Worm (Caenorhabditis elegans): ENCODE measurements around the gene B0286.1.

The B0286.1 gene

DNA sequence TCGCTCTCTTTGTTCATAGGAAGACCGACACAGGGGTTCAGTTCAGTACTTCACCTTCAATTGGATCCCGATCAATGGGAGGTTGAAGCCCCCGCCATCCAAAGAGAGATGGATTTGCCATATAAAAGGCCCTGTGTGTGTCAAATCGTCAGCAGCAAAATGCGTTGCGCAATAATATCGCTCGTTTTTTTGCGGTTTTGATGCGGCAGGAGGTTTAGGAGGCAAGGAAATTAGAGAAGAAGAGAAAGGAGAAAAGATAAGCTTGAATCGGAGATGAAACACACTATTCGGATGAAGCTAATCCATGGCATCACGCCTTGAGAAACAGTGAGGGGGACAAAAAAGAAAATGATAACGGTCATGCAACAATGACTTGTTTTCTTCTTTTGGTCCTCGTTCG is 16.1 kb downstream of the B0286.1 start:
- TF ChIP-seq tra-4 (tag; optimal IDR thresholded peaks at IDR 0.05) (no peak), ceh-13 (GFP tag; optimal IDR thresholded peaks at IDR 0.05) (no peak), B0310.2 (tag; optimal IDR thresholded peaks at IDR 0.05) (no peak), aly-1 (tag; optimal IDR thresholded peaks at IDR 0.05) (no peak), sea-1 (GFP tag; conservative IDR thresholded peaks at IDR 0.05) (no peak), scrt-1 (GFP tag; IDR thresholded peaks at IDR 0.05) (no peak), hmbx-1 (tag; optimal IDR thresholded peaks at IDR 0.05) (no peak), ama-1 (optimal IDR thresholded peaks at IDR 0.05) (no peak), hmg-4 (GFP tag; optimal IDR thresholded peaks at IDR 0.05) (no peak)

ce11 chrII:4405358-4405757 is 27.1 kb downstream of the B0286.1 start, which contains the start of gene ZK430.5:
Gene ZK430.5 (plus strand): TSS chrII:4405658.
- TF ChIP-seq tbx-37 (GFP tag; conservative IDR thresholded peaks at IDR 0.05) (no peak), pes-1 (GFP tag; IDR thresholded peaks at IDR 0.05) (no peak), hnd-1 (tag; optimal IDR thresholded peaks at IDR 0.05) (no peak), ets-7 (tag; optimal IDR thresholded peaks at IDR 0.05) (no peak), scrt-1 (GFP tag; IDR thresholded peaks at IDR 0.05) (no peak), hmg-4 (GFP tag; optimal IDR thresholded peaks at IDR 0.05) (no peak), tra-4 (tag; optimal IDR thresholded peaks at IDR 0.05) (no peak), tbx-11 (GFP tag; IDR thresholded peaks at IDR 0.05) (no peak), flt-1 (GFP tag; IDR thresholded peaks at IDR 0.05) (no peak), hmbx-1 (tag; optimal IDR thresholded peaks at IDR 0.05) (no peak), sea-1 (GFP tag; conservative IDR thresholded peaks at IDR 0.05) (no peak)

ce11 chrII:4409650-4410049 is 31.4 kb downstream of the B0286.1 start:
- TF ChIP-seq hmbx-1 (tag; optimal IDR thresholded peaks at IDR 0.05), result no peak
- TF ChIP-seq tbx-11 (GFP tag; IDR thresholded peaks at IDR 0.05), result no peak
- no peak for TF ChIP-seq ets-7 (tag; optimal IDR thresholded peaks at IDR 0.05)
- no peak for TF ChIP-seq pes-1 (GFP tag; IDR thresholded peaks at IDR 0.05)
- no peak for TF ChIP-seq ceh-36 (tag; optimal IDR thresholded peaks at IDR 0.05)
- TF ChIP-seq B0310.2 (tag; optimal IDR thresholded peaks at IDR 0.05), result no peak
- no peak for TF ChIP-seq sea-1 (GFP tag; conservative IDR thresholded peaks at IDR 0.05)

- TF ChIP-seq ceh-13 (GFP tag; optimal IDR thresholded peaks at IDR 0.05), result no peak
- TF ChIP-seq aly-1 (tag; optimal IDR thresholded peaks at IDR 0.05), result no peak
- TF ChIP-seq scrt-1 (GFP tag; IDR thresholded peaks at IDR 0.05), result no peak
- no peak for TF ChIP-seq pes-1 (GFP tag; IDR thresholded peaks at IDR 0.05)
Observed at ce11 chrII:4417333-4417732, 39.0 kb downstream of the B0286.1 start, which contains the start of gene sod-5. Gene sod-5 (plus strand): TSS chrII:4417633.

ce11 chrII:4419956-4420355 is 41.7 kb downstream of the B0286.1 start, which contains the start of gene bpnt-1:
Gene bpnt-1 (plus strand): TSS chrII:4420256.
- TF ChIP-seq flt-1 (GFP tag; IDR thresholded peaks at IDR 0.05), result no peak
- no peak for TF ChIP-seq tbx-11 (GFP tag; IDR thresholded peaks at IDR 0.05)
- no peak for TF ChIP-seq tra-4 (tag; optimal IDR thresholded peaks at IDR 0.05)
- no peak for TF ChIP-seq ama-1 (optimal IDR thresholded peaks at IDR 0.05)
- TF ChIP-seq tbx-37 (GFP tag; conservative IDR thresholded peaks at IDR 0.05), result no peak
- no peak for TF ChIP-seq ceh-36 (tag; optimal IDR thresholded peaks at IDR 0.05)
- no peak for TF ChIP-seq hmbx-1 (tag; optimal IDR thresholded peaks at IDR 0.05)
- no peak for TF ChIP-seq B0310.2 (tag; optimal IDR thresholded peaks at IDR 0.05)
- no peak for TF ChIP-seq hmg-4 (GFP tag; optimal IDR thresholded peaks at IDR 0.05)
- no peak for TF ChIP-seq F13C5.2 (tag; optimal IDR thresholded peaks at IDR 0.05)
- TF ChIP-seq hnd-1 (tag; optimal IDR thresholded peaks at IDR 0.05), result no peak
- no peak for TF ChIP-seq aly-1 (tag; optimal IDR thresholded peaks at IDR 0.05)
- no peak for TF ChIP-seq sea-1 (GFP tag; conservative IDR thresholded peaks at IDR 0.05)
- no peak for TF ChIP-seq pes-1 (GFP tag; IDR thresholded peaks at IDR 0.05)
- TF ChIP-seq ceh-13 (GFP tag; optimal IDR thresholded peaks at IDR 0.05), result no peak
- no peak for TF ChIP-seq ets-7 (tag; optimal IDR thresholded peaks at IDR 0.05)
- no peak for TF ChIP-seq scrt-1 (GFP tag; IDR thresholded peaks at IDR 0.05)

DNA sequence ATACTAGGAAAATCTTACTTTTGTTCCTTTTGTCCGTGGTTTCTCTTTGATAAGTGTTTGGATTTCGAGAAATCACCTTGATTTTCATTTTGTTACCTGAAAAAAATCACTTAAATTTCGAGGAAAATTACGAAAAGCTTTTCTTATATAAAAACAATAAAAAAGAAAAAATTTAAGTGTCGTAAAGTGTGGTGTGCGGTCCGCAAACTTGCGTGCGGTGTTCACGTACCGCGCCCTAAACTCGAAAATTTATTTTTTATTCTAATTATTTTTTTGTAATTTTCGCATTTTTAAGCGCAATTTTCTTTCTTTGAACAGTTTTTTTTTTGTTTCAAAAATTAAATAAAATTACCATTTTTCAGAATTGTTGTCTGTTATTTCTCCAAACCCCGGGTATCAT is 46.5 kb downstream of the B0286.1 start, which contains the start of the genes dcaf-13 and toe-1:
Gene dcaf-13, minus strand, starts transcription at position 96 of the 400 bp plus-strand sequence.
Gene toe-1, plus strand, starts transcription at position 361 of the 400 bp plus-strand sequence.
- no peak for TF ChIP-seq ceh-13 (GFP tag; optimal IDR thresholded peaks at IDR 0.05)
- TF ChIP-seq scrt-1 (GFP tag; IDR thresholded peaks at IDR 0.05), result no peak
- TF ChIP-seq pes-1 (GFP tag; IDR thresholded peaks at IDR 0.05), result no peak
- no peak for TF ChIP-seq sea-1 (GFP tag; conservative IDR thresholded peaks at IDR 0.05)
- TF ChIP-seq B0310.2 (tag; optimal IDR thresholded peaks at IDR 0.05), result no peak
- no peak for TF ChIP-seq hmg-4 (GFP tag; optimal IDR thresholded peaks at IDR 0.05)
- TF ChIP-seq F13C5.2 (tag; optimal IDR thresholded peaks at IDR 0.05), result no peak
- no peak for TF ChIP-seq ceh-36 (tag; optimal IDR thresholded peaks at IDR 0.05)
- no peak for TF ChIP-seq flt-1 (GFP tag; IDR thresholded peaks at IDR 0.05)
- TF ChIP-seq aly-1 (tag; optimal IDR thresholded peaks at IDR 0.05), result no peak
- no peak for TF ChIP-seq tra-4 (tag; optimal IDR thresholded peaks at IDR 0.05)
- TF ChIP-seq ama-1 (optimal IDR thresholded peaks at IDR 0.05), result no peak
- no peak for TF ChIP-seq ets-7 (tag; optimal IDR thresholded peaks at IDR 0.05)
- no peak for TF ChIP-seq hnd-1 (tag; optimal IDR thresholded peaks at IDR 0.05)
- no peak for TF ChIP-seq hmbx-1 (tag; optimal IDR thresholded peaks at IDR 0.05)
- no peak for TF ChIP-seq tbx-11 (GFP tag; IDR thresholded peaks at IDR 0.05)
- TF ChIP-seq tbx-37 (GFP tag; conservative IDR thresholded peaks at IDR 0.05), result no peak

ce11 chrII:4428121-4428520 is 49.8 kb downstream of the B0286.1 start:
- no peak for TF ChIP-seq hnd-1 (tag; optimal IDR thresholded peaks at IDR 0.05)
- TF ChIP-seq flt-1 (GFP tag; IDR thresholded peaks at IDR 0.05), result no peak
- no peak for TF ChIP-seq B0310.2 (tag; optimal IDR thresholded peaks at IDR 0.05)

ce11 chrII:4433146-4433545 is 54.9 kb downstream of the B0286.1 start, which contains the start of gene nhr-109:
Gene nhr-109 (plus strand): TSS chrII:4433367.
- TF ChIP-seq B0310.2 (tag; optimal IDR thresholded peaks at IDR 0.05) (no peak), ama-1 (optimal IDR thresholded peaks at IDR 0.05) (no peak)

All from whole organism, early embryonic.